Worm (Caenorhabditis elegans): ENCODE measurements around the gene C42D8.1.

- TF ChIP-seq W03F9.2 (tag; optimal IDR thresholded peaks at IDR 0.05) (no peak), him-1 (tag; optimal IDR thresholded peaks at IDR 0.05) (no peak), dao-5 (tag; optimal IDR thresholded peaks at IDR 0.05) (no peak)
Measured at ce11 chrX:5116816-5117459, 7.6 kb downstream of the C42D8.1 start, which contains the start of gene apl-1.
